Worm (Caenorhabditis elegans) whole organism, L1 larva: Measurements from ENCODE around the gene rhr-1.

Experiments used
- ces-1 ChIP-seq: fragments of 150-350 bp; optimal IDR thresholded peaks from 2 replicates; lab custom pipeline; 2014; ENCODE audit warnings: missing biosample characterization, missing genetic modification reagents, missing genetic modification characterization
- lin-13 ChIP-seq: fragments of 150-350 bp; optimal IDR thresholded peaks from 2 replicates; lab custom pipeline; 2014; ENCODE audit warnings: missing biosample characterization, missing genetic modification reagents, missing genetic modification characterization
- lin-39 ChIP-seq: fragments of 150-350 bp; optimal IDR thresholded peaks from 2 replicates; lab custom pipeline; 2014; ENCODE audit warnings: missing biosample characterization, missing genetic modification reagents, missing genetic modification characterization
- mdl-1 ChIP-seq, 2 experiments: fragments of 150-350 bp; optimal IDR thresholded peaks; 2 replicates each; lab custom pipeline; 2014 to 2017; ENCODE audit warnings: missing biosample characterization in 2 of 2, missing genetic modification characterization in 2 of 2, inconsistent platforms in 1 of 2
- nhr-11 ChIP-seq: fragments of 150-350 bp; optimal IDR thresholded peaks from 2 replicates; lab custom pipeline; 2014; ENCODE audit warnings: missing biosample characterization, missing genetic modification characterization
- nhr-28 ChIP-seq: fragments of 150-350 bp; optimal IDR thresholded peaks from 2 replicates; lab custom pipeline; 2014; ENCODE audit warnings: missing biosample characterization, missing genetic modification characterization
- nhr-71 ChIP-seq: sonication (generic microtip); optimal IDR thresholded peaks from 2 replicates; lab custom pipeline; 2016; ENCODE audit warnings: mild to moderate bottlenecking, missing genetic modification characterization, moderate library complexity, missing compliant biosample characterization
- snpc-4 ChIP-seq: fragments of 150-350 bp; optimal IDR thresholded peaks from 2 replicates; lab custom pipeline; 2014; ENCODE audit warnings: missing biosample characterization, missing genetic modification characterization
- unc-130 ChIP-seq: fragments of 150-350 bp; optimal IDR thresholded peaks from 2 replicates; lab custom pipeline; 2017; ENCODE audit warnings: missing biosample characterization, missing genetic modification characterization, inconsistent platforms

ce11 chrV:5408223-5408622, 19.7 kb upstream of the rhr-1 start, which contains the start of gene C25A6.1:
- TF ChIP-seq lin-13 (no peak), nhr-28 (tag; lab: Kevin White, UChicago) (no peak), ces-1 (GFP tag; lab: Kevin White, UChicago) (no peak), lin-39 (tag; lab: Kevin White, UChicago) (no peak), unc-130 (tag; lab: Kevin White, UChicago) (no peak), nhr-71 (tag; lab: Kevin White, UChicago) (no peak), nhr-11 (no peak), mdl-1 (tag; optimal IDR thresholded peaks at IDR 0.05; lab: Kevin White, UChicago) (no peak), snpc-4 (tag; lab: Kevin White, UChicago) (no peak)
